Worm (Caenorhabditis elegans) whole organism, L4 larva: ENCODE measurements around the gene F56C3.3.

Experiments used
- Y5F2A.4 ChIP-seq: fragments of 200-800 bp; sonication (Bioruptor generic); optimal IDR thresholded peaks from 2 replicates; lab custom pipeline; 2018; ENCODE audit warnings: mild to moderate bottlenecking, missing genetic modification characterization, missing compliant biosample characterization
- ZK337.2 ChIP-seq: fragments of 200-800 bp; sonication (Bioruptor generic); IDR thresholded peaks from 2 replicates; pipeline ENCODE4 v1.3.6; 2022; ENCODE audit warnings: missing genetic modification reagents, missing genetic modification characterization, missing compliant biosample characterization
- aha-1 ChIP-seq: fragments of 150-350 bp; peaks from one replicate; lab custom pipeline; 2014; ENCODE audit warnings: missing biosample characterization, missing genetic modification characterization
- ama-1 ChIP-seq: fragments of 150-350 bp; optimal IDR thresholded peaks from 2 replicates; lab custom pipeline; 2014; ENCODE audit warnings: inconsistent platforms, mixed read lengths
- daf-16 ChIP-seq, 3 experiments: sonication (generic microtip); optimal IDR thresholded peaks; 2 replicates each; lab custom pipeline; 2016 to 2017; ENCODE audit warnings: missing genetic modification characterization in 3 of 3, missing genetic modification reagents in 3 of 3, mild to moderate bottlenecking in 2 of 3, missing compliant biosample characterization in 2 of 3, missing biosample characterization in 1 of 3, moderate library complexity in 1 of 3
- dmd-6 ChIP-seq: fragments of 200-800 bp; sonication (Bioruptor generic); IDR thresholded peaks from 2 replicates; pipeline ENCODE4 v1.3.6; 2022; ENCODE audit warnings: missing genetic modification reagents, missing genetic modification characterization, missing compliant biosample characterization
- dmd-9 ChIP-seq: fragments of 200-800 bp; sonication (Bioruptor generic); IDR thresholded peaks from 2 replicates; pipeline ENCODE4 v1.3.6; 2022; ENCODE audit warnings: missing genetic modification reagents, missing genetic modification characterization, missing compliant biosample characterization
- dve-1 ChIP-seq: sonication (generic microtip); optimal IDR thresholded peaks from 2 replicates; lab custom pipeline; 2017; ENCODE audit warnings: antibody characterized with exemption, mild to moderate bottlenecking, missing genetic modification characterization, missing compliant biosample characterization; ENCODE audit not compliant: insufficient read depth
- egl-43 ChIP-seq: fragments of 200-800 bp; sonication (Bioruptor generic); IDR thresholded peaks from 2 replicates; pipeline ENCODE4 v1.3.6; 2022; ENCODE audit warnings: missing genetic modification reagents, missing genetic modification characterization, missing compliant biosample characterization
- hlh-11 ChIP-seq: fragments of 200-800 bp; sonication (Bioruptor generic); optimal IDR thresholded peaks from 2 replicates; lab custom pipeline; 2018; ENCODE audit warnings: mild to moderate bottlenecking, missing genetic modification characterization, missing compliant biosample characterization
- lim-7 ChIP-seq: fragments of 200-800 bp; sonication (Bioruptor generic); IDR thresholded peaks from 2 replicates; pipeline ENCODE4 v1.3.6; 2022; ENCODE audit warnings: missing genetic modification characterization, missing compliant biosample characterization
- mdl-1 ChIP-seq, 2 experiments: fragments of 150-350 bp in 1 of 2; sonication (generic microtip) in 1 of 2; optimal IDR thresholded peaks; 2 replicates each; lab custom pipeline; 2014 to 2017; ENCODE audit warnings: missing biosample characterization in 2 of 2, missing genetic modification characterization in 2 of 2
- mep-1 ChIP-seq: fragments of 150-350 bp; sonication (generic microtip); optimal IDR thresholded peaks from 3 replicates; lab custom pipeline; 2014; ENCODE audit warnings: missing biosample characterization, missing genetic modification characterization
- mes-2 ChIP-seq: sonication (generic microtip); optimal IDR thresholded peaks from 2 replicates; lab custom pipeline; 2016; ENCODE audit warnings: missing genotype, mild to moderate bottlenecking, missing genetic modification characterization, missing compliant biosample characterization; ENCODE audit not compliant: poor library complexity, severe bottlenecking
- nhr-25 ChIP-seq: sonication (generic microtip); optimal IDR thresholded peaks from 2 replicates; lab custom pipeline; 2017; ENCODE audit warnings: missing genetic modification characterization, mild to moderate bottlenecking, missing compliant biosample characterization, antibody characterized with exemption, moderate library complexity, borderline replicate concordance; ENCODE audit not compliant: insufficient read depth
- nhr-28 ChIP-seq: fragments of 150-350 bp; optimal IDR thresholded peaks from 2 replicates; lab custom pipeline; 2014; ENCODE audit warnings: missing biosample characterization, missing genetic modification characterization
- nhr-41 ChIP-seq: fragments of 200-800 bp; sonication (Bioruptor generic); IDR thresholded peaks from 2 replicates; pipeline ENCODE4 v1.3.6; 2022; ENCODE audit warnings: missing genetic modification reagents, missing genetic modification characterization, missing compliant biosample characterization
- nhr-77 ChIP-seq: fragments of 150-350 bp; optimal IDR thresholded peaks from 2 replicates; lab custom pipeline; 2014; ENCODE audit warnings: missing biosample characterization, missing genetic modification characterization
- pqm-1 ChIP-seq: sonication (generic microtip); optimal IDR thresholded peaks from 2 replicates; lab custom pipeline; 2017; ENCODE audit warnings: missing biosample characterization, missing genetic modification characterization
- spr-3 ChIP-seq: fragments of 200-800 bp; sonication (Bioruptor generic); optimal IDR thresholded peaks from 2 replicates; lab custom pipeline; 2018; ENCODE audit warnings: mild to moderate bottlenecking, missing genetic modification characterization, missing compliant biosample characterization
- tag-97 ChIP-seq: fragments of 200-800 bp; sonication (Bioruptor generic); IDR thresholded peaks from 2 replicates; pipeline ENCODE4 v1.3.6; 2022; ENCODE audit warnings: missing genetic modification characterization, missing compliant biosample characterization
- zfp-3 ChIP-seq: fragments of 200-800 bp; sonication (Bioruptor generic); conservative IDR thresholded peaks from 2 replicates; pipeline ENCODE4 v1.3.6; 2022; ENCODE audit warnings: missing genetic modification reagents, missing genetic modification characterization, missing compliant biosample characterization
- zip-2 ChIP-seq: fragments of 150-350 bp; optimal IDR thresholded peaks from 2 replicates; lab custom pipeline; 2014; ENCODE audit warnings: missing biosample characterization, missing genetic modification characterization

F56C3.3 gene

ce11 chrX:1319708-1320107 lies 38.5 kb downstream of the F56C3.3 start (continued):
- TF ChIP-seq ZK337.2 (GFP tag; lab: Robert Waterston, UW) (no peak), dmd-9 (peak; percentile 62; the same call in 1 of the 2 replicates), nhr-25 (no peak), ama-1 (lab: Kevin White, UChicago) (no peak), Y5F2A.4 (GFP tag; lab: Kevin White, UChicago) (no peak), spr-3 (GFP tag; lab: Kevin White, UChicago) (no peak), nhr-41 (0 out of 2 replicates have a peak, but pooled peaks have one; percentile 36), mdl-1 (tag; optimal IDR thresholded peaks at IDR 0.05; lab: Kevin White, UChicago) (peak; percentile 81 to 85), dve-1 (tag; lab: Kevin White, UChicago) (peak; percentile 62), nhr-77 (tag; lab: Kevin White, UChicago) (peak; percentile 43), mes-2 (tag; lab: Kevin White, UChicago) (peak; percentile 78), zfp-3 (no peak), lim-7 (GFP tag; lab: Robert Waterston, UW) (0 out of 2 replicates have a peak, but pooled peaks have one; percentile 43)

ce11 chrX:1311577-1311976 lies 46.6 kb downstream of the F56C3.3 start:
- TF ChIP-seq zip-2 (no peak), daf-16 (GFP tag; optimal IDR thresholded peaks at IDR 0.05; lab: Kevin White, UChicago) (no peak), daf-16 (tag; optimal IDR thresholded peaks at IDR 0.05; lab: Kevin White, UChicago) (peak; percentile 54), aha-1 (peak; percentile 86), dmd-6 (GFP tag; lab: Robert Waterston, UW) (no peak), nhr-28 (tag; lab: Kevin White, UChicago) (peak; percentile 42), pqm-1 (tag; lab: Kevin White, UChicago) (peak; percentile 1)

- peak; percentile 12 for TF ChIP-seq hlh-11 (tag; lab: Kevin White, UChicago)
- TF ChIP-seq tag-97 (GFP tag; lab: Robert Waterston, UW), result no peak
Measured at ce11 chrX:1311084-1311483, 47.1 kb downstream of the F56C3.3 start, which contains the start of gene H42K12.3. TSS of gene H42K12.3 (plus strand) at chrX:1311391.

ce11 chrX:1309446-1309845 lies 48.7 kb downstream of the F56C3.3 start:
- TF ChIP-seq mep-1 (tag; lab: Kevin White, UChicago) (no peak), hlh-11 (tag; lab: Kevin White, UChicago) (peak; percentile 32), aha-1 (peak; percentile 78), nhr-28 (tag; lab: Kevin White, UChicago) (peak; percentile 17), egl-43 (no peak)
- TF ChIP-seq, all 104 proteins: peak for 3
